Fruit fly (Drosophila melanogaster): ENCODE data around the gene CG7560.
A peak's percentile ranks its signal among the peaks of the same experiment; 100 is the strongest.

CG7560 gene

DNA sequence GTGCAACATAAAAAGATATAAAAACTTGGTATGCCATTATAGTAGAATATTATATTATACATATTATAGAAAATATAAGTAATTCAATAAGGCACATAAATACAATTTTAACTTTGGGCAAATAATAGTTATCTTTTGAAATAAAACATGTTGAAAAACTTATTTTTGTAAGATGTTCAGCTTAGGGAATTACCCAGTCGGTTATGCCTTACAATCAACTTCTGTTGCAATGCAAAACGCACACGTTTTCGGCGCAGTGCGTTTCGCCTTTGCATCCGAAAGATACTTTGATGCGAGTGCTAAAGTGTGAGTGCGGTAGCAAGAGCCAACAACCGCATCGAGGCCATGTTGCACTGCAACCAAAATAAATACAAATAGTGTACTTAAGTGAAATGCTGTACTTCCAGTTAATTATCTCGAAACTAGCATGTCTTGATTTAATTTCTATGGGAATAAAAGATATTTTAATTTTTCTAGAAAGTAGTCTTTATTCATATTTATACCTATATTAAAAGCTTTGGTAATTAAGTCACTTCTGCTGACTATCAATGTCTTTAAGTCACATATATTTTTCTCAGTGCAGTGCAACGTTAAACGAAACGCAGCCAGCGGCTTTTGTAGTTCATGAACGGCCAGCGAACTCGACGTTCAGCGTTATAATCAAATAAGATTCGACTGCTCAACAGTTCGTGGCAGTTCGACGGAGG is 22.2 kb downstream of the CG7560 start (continued):
- no peak for TF ChIP-seq CG5953 (GFP tag; IDR thresholded peaks at IDR 0.05)
- no peak for TF ChIP-seq sima (GFP tag; optimal IDR thresholded peaks at IDR 0.05)
- TF ChIP-seq CG13775 (GFP tag; optimal IDR thresholded peaks at IDR 0.05) = no peak
- TF ChIP-seq dm (GFP tag; optimal IDR thresholded peaks at IDR 0.05) = no peak
- TF ChIP-seq nau (GFP tag; optimal IDR thresholded peaks at IDR 0.05) = no peak
- no peak for TF ChIP-seq Atf6 (GFP tag; IDR thresholded peaks at IDR 0.05)
- no peak for TF ChIP-seq CG4730 (GFP tag; IDR thresholded peaks at IDR 0.05)
- TF ChIP-seq GATAe (GFP tag; conservative IDR thresholded peaks at IDR 0.05) = no peak
- no peak for TF ChIP-seq CG15601 (tag; optimal IDR thresholded peaks at IDR 0.05)
- TF ChIP-seq trem (tag; optimal IDR thresholded peaks at IDR 0.05) = peak; percentile 8
- TF ChIP-seq sc (optimal IDR thresholded peaks at IDR 0.05) = no peak
- no peak for TF ChIP-seq sc (GFP tag; optimal IDR thresholded peaks at IDR 0.05)
- TF ChIP-seq NfI (GFP tag; optimal IDR thresholded peaks at IDR 0.05) = no peak
- no peak for TF ChIP-seq HLH54F (GFP tag; optimal IDR thresholded peaks at IDR 0.05)
- TF ChIP-seq CG14050 (GFP tag; IDR thresholded peaks at IDR 0.05) = no peak; the same call in 2 of the 3 replicates
- no peak for TF ChIP-seq CG12744 (GFP tag; optimal IDR thresholded peaks at IDR 0.05)
- TF ChIP-seq ATbp (GFP tag; optimal IDR thresholded peaks at IDR 0.05) = no peak
- TF ChIP-seq mirr (GFP tag; optimal IDR thresholded peaks at IDR 0.05) = no peak
- TF ChIP-seq Sox100B (GFP tag; optimal IDR thresholded peaks at IDR 0.05) = peak; percentile 46
- TF ChIP-seq NC2β (GFP tag; optimal IDR thresholded peaks at IDR 0.05) = no peak
- TF ChIP-seq CG17361 (GFP tag; IDR thresholded peaks at IDR 0.05) = peak; percentile 46; the same call in 1 of the 3 replicates
- TF ChIP-seq CG10267 (tag; optimal IDR thresholded peaks at IDR 0.05) = peak; percentile 2
- peak; percentile 29; the same call in 1 of the 3 replicates for TF ChIP-seq croc (GFP tag; conservative IDR thresholded peaks at IDR 0.05)
- TF ChIP-seq CG13894 (tag; optimal IDR thresholded peaks at IDR 0.05) = no peak
- peak; percentile 26 for TF ChIP-seq CG17359 (tag; optimal IDR thresholded peaks at IDR 0.05)
- TF ChIP-seq pita (GFP tag; optimal IDR thresholded peaks at IDR 0.05) = no peak
- no peak for TF ChIP-seq Dbx (GFP tag; IDR thresholded peaks at IDR 0.05)
- no peak for TF ChIP-seq CG3726 (GFP tag; IDR thresholded peaks at IDR 0.05)
- no peak for TF ChIP-seq abd-A (tag; optimal IDR thresholded peaks at IDR 0.05)
- TF ChIP-seq nmo (GFP tag; optimal IDR thresholded peaks at IDR 0.05) = peak; percentile 32
- no peak for TF ChIP-seq CG7271 (tag; optimal IDR thresholded peaks at IDR 0.05)
- TF ChIP-seq exex (tag; optimal IDR thresholded peaks at IDR 0.05) = no peak
- no peak for TF ChIP-seq CG8388 (GFP tag; optimal IDR thresholded peaks at IDR 0.05)
- no peak for TF ChIP-seq H15 (GFP tag; IDR thresholded peaks at IDR 0.05)
- TF ChIP-seq org-1 (GFP tag; optimal IDR thresholded peaks at IDR 0.05) = no peak
- no peak for TF ChIP-seq Hr3 (GFP tag; optimal IDR thresholded peaks at IDR 0.05)
- no peak for TF ChIP-seq CG1647 (GFP tag; optimal IDR thresholded peaks at IDR 0.05)
- no peak for TF ChIP-seq insv (GFP tag; optimal IDR thresholded peaks at IDR 0.05)
- no peak for TF ChIP-seq ewg (GFP tag; optimal IDR thresholded peaks at IDR 0.05)
- no peak for TF ChIP-seq bcd (GFP tag; optimal IDR thresholded peaks at IDR 0.05)
- TF ChIP-seq CG10321 (GFP tag; IDR thresholded peaks at IDR 0.05) = no peak
- no peak for TF ChIP-seq bowl (GFP tag; IDR thresholded peaks at IDR 0.05)
- TF ChIP-seq mam (GFP tag; optimal IDR thresholded peaks at IDR 0.05) = no peak
- no peak for TF ChIP-seq hkb (optimal IDR thresholded peaks at IDR 0.05)
- 0 out of 2 replicates have a peak, but pooled peaks have one; percentile 12 for TF ChIP-seq hkb (GFP tag; IDR thresholded peaks at IDR 0.05)
- TF ChIP-seq Pdp1 (GFP tag; optimal IDR thresholded peaks at IDR 0.05) = no peak
- TF ChIP-seq CkIIα-i1 (GFP tag; IDR thresholded peaks at IDR 0.05) = no peak
- no peak for TF ChIP-seq CG8359 (GFP tag; optimal IDR thresholded peaks at IDR 0.05; ENCODE audit: borderline replicate concordance)
- TF ChIP-seq CG18619 (GFP tag; optimal IDR thresholded peaks at IDR 0.05) = no peak
- TF ChIP-seq phol (tag; optimal IDR thresholded peaks at IDR 0.05) = peak; percentile 46
- no peak for TF ChIP-seq CG11398 (GFP tag; optimal IDR thresholded peaks at IDR 0.05)
